Fruit fly (Drosophila melanogaster) Kc167 (cell line): ENCODE measurements around the gene KrT95D.

ENCODE experiments used
- Myc ChIP-seq: fragments of >200 bp; optimal IDR thresholded peaks from 2 replicates; lab custom pipeline; 2017; ENCODE audit warnings: missing external identifiers
- Sin3A ChIP-seq: fragments of >200 bp; optimal IDR thresholded peaks from 2 replicates; lab custom pipeline; 2018; ENCODE audit warnings: missing external identifiers

DNA sequence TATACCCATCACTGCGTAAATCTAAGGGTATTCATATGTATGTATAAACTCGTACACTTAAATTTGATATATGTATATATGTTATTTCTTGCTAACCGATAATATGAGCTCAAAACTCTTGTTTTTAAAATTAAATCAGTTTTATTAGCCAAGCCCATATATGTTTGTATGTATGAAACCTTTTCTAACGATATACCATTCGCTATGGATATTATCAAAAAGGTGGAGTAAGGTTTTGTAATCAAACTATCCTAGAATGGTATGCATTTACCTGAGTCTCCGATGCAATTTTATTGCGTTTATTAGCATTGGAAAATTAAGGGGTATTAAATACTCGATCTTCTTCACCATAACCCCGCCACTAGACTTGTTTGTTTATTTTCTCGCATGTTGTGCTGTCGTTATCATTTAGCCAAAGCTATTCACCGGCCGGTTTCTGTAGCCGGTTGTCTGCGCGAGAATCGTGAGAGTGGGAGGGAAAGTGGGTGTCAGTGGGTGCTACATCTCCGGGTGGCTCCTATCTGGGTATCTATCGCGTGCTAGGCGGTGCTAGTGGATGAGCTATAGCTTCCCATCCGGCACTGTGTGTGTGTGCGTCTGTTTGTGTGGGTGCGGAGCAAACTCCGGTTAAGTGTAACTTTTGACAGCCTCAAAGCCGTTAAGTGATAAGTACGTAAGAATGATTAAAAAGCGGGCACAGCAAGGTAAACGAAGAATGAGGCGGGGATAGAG, 23.7 kb downstream of the KrT95D start:
- TF ChIP-seq Sin3A (no peak), Myc (lab: Kevin White, UChicago) (no peak)
